Fruit fly (Drosophila melanogaster): Measurements from ENCODE around the gene CG5592.

The CG5592 gene

DNA sequence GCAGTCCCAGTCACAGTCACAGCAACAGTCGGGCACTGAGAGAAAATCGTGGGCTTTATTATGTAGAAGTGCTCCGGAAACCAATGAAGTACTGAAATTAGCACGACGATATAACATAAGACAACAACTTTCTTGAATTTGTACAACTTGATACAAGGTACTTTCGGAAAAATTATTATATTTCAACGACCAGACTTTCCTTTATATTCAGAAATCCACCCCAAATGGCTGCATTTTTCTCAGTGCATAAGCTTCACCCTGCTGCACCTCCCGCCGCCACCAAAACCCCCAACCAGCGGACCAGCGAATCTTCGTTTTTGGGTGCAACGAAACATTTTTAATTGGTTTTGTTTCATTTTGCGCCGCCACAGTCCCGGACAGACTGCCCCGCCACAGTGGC, 34.4 kb upstream of the CG5592 start (continued):
- TF ChIP-seq pdm3 (GFP tag; optimal IDR thresholded peaks at IDR 0.05), result peak; percentile 47
- peak; percentile 13 for TF ChIP-seq Eip93F (GFP tag; optimal IDR thresholded peaks at IDR 0.05)
- peak; percentile 51 for TF ChIP-seq spab (GFP tag; optimal IDR thresholded peaks at IDR 0.05)
- TF ChIP-seq Hr4 (GFP tag; optimal IDR thresholded peaks at IDR 0.05), result peak; percentile 6
- peak; percentile 55 for TF ChIP-seq acj6 (GFP tag; optimal IDR thresholded peaks at IDR 0.05)
- TF ChIP-seq achi (GFP tag; optimal IDR thresholded peaks at IDR 0.05), result peak; percentile 54
- peak; percentile 59 for TF ChIP-seq Sox14 (GFP tag; optimal IDR thresholded peaks at IDR 0.05)
- TF ChIP-seq CG11294 (GFP tag; IDR thresholded peaks at IDR 0.05), result no peak
- peak; percentile 69 for TF ChIP-seq esn (GFP tag; optimal IDR thresholded peaks at IDR 0.05)
- TF ChIP-seq Sox15 (GFP tag; optimal IDR thresholded peaks at IDR 0.05), result peak; percentile 45
- peak; percentile 72 for TF ChIP-seq lz (GFP tag; optimal IDR thresholded peaks at IDR 0.05)
- TF ChIP-seq CG15336 (GFP tag; IDR thresholded peaks at IDR 0.05), result no peak
- peak; percentile 50 for TF ChIP-seq CG10631 (GFP tag; optimal IDR thresholded peaks at IDR 0.05)
- peak; percentile 27 for TF ChIP-seq dsx (GFP tag; optimal IDR thresholded peaks at IDR 0.05; ENCODE audit: poor library complexity, severe bottlenecking)
- TF ChIP-seq CG6854 (GFP tag; optimal IDR thresholded peaks at IDR 0.05), result no peak
- no peak for TF ChIP-seq Hr38 (GFP tag; optimal IDR thresholded peaks at IDR 0.05)
- TF ChIP-seq Blimp-1 (GFP tag; optimal IDR thresholded peaks at IDR 0.05), result peak; percentile 32
- TF ChIP-seq CG11762 (GFP tag; optimal IDR thresholded peaks at IDR 0.05; ENCODE audit: insufficient read depth), result peak; percentile 47
- peak; percentile 61 for TF ChIP-seq Ets96B (tag; optimal IDR thresholded peaks at IDR 0.05)
- no peak for TF ChIP-seq CG8119 (GFP tag; IDR thresholded peaks at IDR 0.05)
- peak; percentile 42 for TF ChIP-seq net (GFP tag; optimal IDR thresholded peaks at IDR 0.05)
- TF ChIP-seq fkh (GFP tag; optimal IDR thresholded peaks at IDR 0.05), result no peak
- TF ChIP-seq fd59A (GFP tag; optimal IDR thresholded peaks at IDR 0.05), result peak; percentile 58
- TF ChIP-seq CG3032 (tag; optimal IDR thresholded peaks at IDR 0.05), result peak; percentile 59
- TF ChIP-seq CG1621 (tag; optimal IDR thresholded peaks at IDR 0.05), result peak; percentile 40
- peak; percentile 71 for TF ChIP-seq CG11902 (GFP tag; optimal IDR thresholded peaks at IDR 0.05)
- no peak for TF ChIP-seq Lpt (GFP tag; optimal IDR thresholded peaks at IDR 0.05)
- TF ChIP-seq CG34406 (GFP tag; optimal IDR thresholded peaks at IDR 0.05), result peak; percentile 48
- TF ChIP-seq eg (GFP tag; IDR thresholded peaks at IDR 0.05), result no peak
- no peak for TF ChIP-seq CG4318 (GFP tag; optimal IDR thresholded peaks at IDR 0.05)
- TF ChIP-seq Hr39 (GFP tag; optimal IDR thresholded peaks at IDR 0.05), result peak; percentile 65

DNA sequence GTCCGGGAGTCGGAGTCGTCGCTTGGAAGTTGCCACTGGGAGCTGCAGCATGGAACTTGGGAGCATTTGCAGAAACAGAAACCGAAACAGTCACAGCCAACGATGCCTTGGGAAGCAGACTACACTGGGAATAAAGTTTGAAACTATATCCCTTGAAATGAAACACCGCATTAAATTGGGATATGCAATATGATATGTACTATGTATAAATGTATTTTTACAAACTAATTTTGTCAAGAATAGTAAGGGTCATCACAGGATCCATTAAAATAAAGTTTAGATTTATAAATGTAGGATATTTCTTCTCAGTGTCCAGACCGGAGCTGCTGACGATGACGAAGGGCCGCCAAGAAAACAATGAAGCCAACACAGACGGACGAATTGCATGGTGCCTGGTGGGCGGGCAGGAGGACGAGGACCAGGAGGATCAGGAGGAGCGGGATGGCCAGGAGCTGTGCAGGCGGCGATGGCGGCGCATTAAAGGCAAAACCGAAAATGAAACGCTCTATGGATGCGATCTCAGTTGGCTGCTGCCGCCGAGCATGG, 33.5 kb upstream of the CG5592 start:
- TF ChIP-seq ss (GFP tag; optimal IDR thresholded peaks at IDR 0.05), result peak; percentile 27 to 32
- no peak for TF ChIP-seq fd85E (GFP tag; optimal IDR thresholded peaks at IDR 0.05)
- TF ChIP-seq salr (GFP tag; optimal IDR thresholded peaks at IDR 0.05), result peak in 1 of 2 experiments; percentile 17
- TF ChIP-seq CG6854 (GFP tag; optimal IDR thresholded peaks at IDR 0.05), result no peak
- no peak for TF ChIP-seq Lpt (GFP tag; optimal IDR thresholded peaks at IDR 0.05)
- TF ChIP-seq Sox14 (GFP tag; optimal IDR thresholded peaks at IDR 0.05), result peak; percentile 34
- no peak for TF ChIP-seq dac (GFP tag; optimal IDR thresholded peaks at IDR 0.05)
- peak; percentile 78 for TF ChIP-seq svp (GFP tag)
- peak; percentile 39 for TF ChIP-seq Smox (GFP tag; optimal IDR thresholded peaks at IDR 0.05)
- peak; percentile 66 for TF ChIP-seq spab (GFP tag; optimal IDR thresholded peaks at IDR 0.05)
- no peak for TF ChIP-seq CG6276 (GFP tag; optimal IDR thresholded peaks at IDR 0.05)
- TF ChIP-seq dsx (GFP tag; optimal IDR thresholded peaks at IDR 0.05; ENCODE audit: poor library complexity, severe bottlenecking), result peak; percentile 67
- peak; percentile 4 for TF ChIP-seq Sox102F (GFP tag; optimal IDR thresholded peaks at IDR 0.05)
- TF ChIP-seq CG15336 (GFP tag; IDR thresholded peaks at IDR 0.05), result no peak
- TF ChIP-seq topi (GFP tag; optimal IDR thresholded peaks at IDR 0.05), result peak; percentile 34
- TF ChIP-seq CG8632 (GFP tag; optimal IDR thresholded peaks at IDR 0.05), result peak; percentile 10
- peak; percentile 89 for TF ChIP-seq Eip78C (GFP tag)
- TF ChIP-seq pdm3 (GFP tag; optimal IDR thresholded peaks at IDR 0.05), result peak; percentile 22
- TF ChIP-seq CG6792 (GFP tag; optimal IDR thresholded peaks at IDR 0.05), result peak; percentile 18
- TF ChIP-seq CG3032 (tag; optimal IDR thresholded peaks at IDR 0.05), result peak; percentile 58
- peak; percentile 8 for TF ChIP-seq OdsH (GFP tag; optimal IDR thresholded peaks at IDR 0.05)
- no peak for TF ChIP-seq Gug (GFP tag; IDR thresholded peaks at IDR 0.05)
- peak; percentile 36 for TF ChIP-seq acj6 (GFP tag; optimal IDR thresholded peaks at IDR 0.05)
- TF ChIP-seq Ets21C (GFP tag; optimal IDR thresholded peaks at IDR 0.05), result no peak
- peak; percentile 7 for TF ChIP-seq CG9139 (GFP tag; optimal IDR thresholded peaks at IDR 0.05)
- TF ChIP-seq CG4318 (GFP tag; optimal IDR thresholded peaks at IDR 0.05), result no peak
- TF ChIP-seq lz (GFP tag; optimal IDR thresholded peaks at IDR 0.05), result no peak
- TF ChIP-seq CG8319 (GFP tag; optimal IDR thresholded peaks at IDR 0.05), result no peak
- peak; percentile 38 for TF ChIP-seq fd59A (GFP tag; optimal IDR thresholded peaks at IDR 0.05)
- no peak for TF ChIP-seq Sox15 (GFP tag; optimal IDR thresholded peaks at IDR 0.05)
- TF ChIP-seq CG11762 (GFP tag; optimal IDR thresholded peaks at IDR 0.05; ENCODE audit: insufficient read depth), result no peak
- TF ChIP-seq CG8119 (GFP tag; IDR thresholded peaks at IDR 0.05), result no peak

Measured in whole organism, prepupa.